Fruit fly (Drosophila melanogaster): ENCODE data around the gene TyrRII.

Gene TyrRII

dm6 chr3R:17714370-17714769, 22.0 kb upstream of the TyrRII start:
- TF ChIP-seq foxo (GFP tag; optimal IDR thresholded peaks at IDR 0.05) (no peak), Abd-B (GFP tag; optimal IDR thresholded peaks at IDR 0.05) (no peak), jim (GFP tag; optimal IDR thresholded peaks at IDR 0.05) (no peak), Rel (GFP tag; optimal IDR thresholded peaks at IDR 0.05) (no peak), Rel (tag; optimal IDR thresholded peaks at IDR 0.05) (no peak), Jra (GFP tag; optimal IDR thresholded peaks at IDR 0.05) (no peak), N (GFP tag; optimal IDR thresholded peaks at IDR 0.05) (no peak), Dfd (GFP tag; optimal IDR thresholded peaks at IDR 0.05) (no peak), CG32264 (GFP tag; optimal IDR thresholded peaks at IDR 0.05) (no peak)

dm6 chr3R:17714773-17715344, 21.6 kb upstream of the TyrRII start:
- TF ChIP-seq sv (GFP tag; optimal IDR thresholded peaks at IDR 0.05) (no peak), Dfd (GFP tag; optimal IDR thresholded peaks at IDR 0.05) (no peak), Rel (GFP tag; optimal IDR thresholded peaks at IDR 0.05) (no peak), Rel (tag; optimal IDR thresholded peaks at IDR 0.05) (peak; percentile 80), jim (GFP tag; optimal IDR thresholded peaks at IDR 0.05) (no peak), brk (GFP tag; optimal IDR thresholded peaks at IDR 0.05) (no peak), lola (GFP tag; optimal IDR thresholded peaks at IDR 0.05) (no peak), usp (GFP tag; optimal IDR thresholded peaks at IDR 0.05) (no peak), psq (GFP tag; optimal IDR thresholded peaks at IDR 0.05) (peak; percentile 52), fru (GFP tag; optimal IDR thresholded peaks at IDR 0.05) (no peak), N (GFP tag; optimal IDR thresholded peaks at IDR 0.05) (no peak), Jra (GFP tag; optimal IDR thresholded peaks at IDR 0.05) (no peak), h (GFP tag; optimal IDR thresholded peaks at IDR 0.05) (peak; percentile 20), Abd-B (GFP tag; optimal IDR thresholded peaks at IDR 0.05) (no peak), pan (optimal IDR thresholded peaks at IDR 0.05) (no peak), Mio (GFP tag; optimal IDR thresholded peaks at IDR 0.05) (no peak)

- TF ChIP-seq N (GFP tag; optimal IDR thresholded peaks at IDR 0.05) (peak; percentile 13), OdsH (GFP tag; optimal IDR thresholded peaks at IDR 0.05) (peak; percentile 53), rgr (GFP tag; optimal IDR thresholded peaks at IDR 0.05) (peak; percentile 39), ey (GFP tag; optimal IDR thresholded peaks at IDR 0.05) (peak; percentile 3), psq (GFP tag; optimal IDR thresholded peaks at IDR 0.05) (peak; percentile 75), Sp1 (GFP tag; optimal IDR thresholded peaks at IDR 0.05) (peak; percentile 47), Rel (GFP tag; optimal IDR thresholded peaks at IDR 0.05) (no peak), Rel (tag; optimal IDR thresholded peaks at IDR 0.05) (peak; percentile 72), HLH106 (tag; optimal IDR thresholded peaks at IDR 0.05) (no peak), Dfd (GFP tag; optimal IDR thresholded peaks at IDR 0.05) (no peak), woc (GFP tag; optimal IDR thresholded peaks at IDR 0.05) (peak; percentile 2), Vsx2 (GFP tag; optimal IDR thresholded peaks at IDR 0.05; ENCODE audit: partially characterized antibody) (no peak), Myc (optimal IDR thresholded peaks at IDR 0.05) (no peak), Hnf4 (GFP tag; optimal IDR thresholded peaks at IDR 0.05) (peak; percentile 45), fru (GFP tag; optimal IDR thresholded peaks at IDR 0.05) (peak; percentile 75), sage (GFP tag; optimal IDR thresholded peaks at IDR 0.05) (peak; percentile 28), Dif (GFP tag; optimal IDR thresholded peaks at IDR 0.05; ENCODE audit: partially characterized antibody) (peak; percentile 98), Jra (GFP tag; optimal IDR thresholded peaks at IDR 0.05) (peak; percentile 83), br (GFP tag; optimal IDR thresholded peaks at IDR 0.05) (peak; percentile 61), usp (GFP tag; optimal IDR thresholded peaks at IDR 0.05) (no peak), Hr78 (GFP tag; optimal IDR thresholded peaks at IDR 0.05) (no peak), tai (GFP tag; optimal IDR thresholded peaks at IDR 0.05) (peak; percentile 9), CG9705 (GFP tag; optimal IDR thresholded peaks at IDR 0.05) (peak; percentile 26), h (GFP tag; optimal IDR thresholded peaks at IDR 0.05) (peak; percentile 84), dl (GFP tag; optimal IDR thresholded peaks at IDR 0.05; ENCODE audit: insufficient read depth in 1 of 2, partially characterized antibody in 2 of 2) (peak; percentile 96 to 97), foxo (GFP tag; optimal IDR thresholded peaks at IDR 0.05) (peak; percentile 52 to 56), brk (GFP tag; optimal IDR thresholded peaks at IDR 0.05) (peak; percentile 66), Hr83 (GFP tag; optimal IDR thresholded peaks at IDR 0.05; ENCODE audit: poor library complexity, severe bottlenecking) (peak; percentile 90)
These were observed 19.4 kb upstream of the TyrRII start for dm6 chr3R:17716858-17717596.

Data from whole organism, wandering third instar larva.